Fruit fly (Drosophila melanogaster): Measurements from ENCODE around the gene Zip89B.

DNA sequence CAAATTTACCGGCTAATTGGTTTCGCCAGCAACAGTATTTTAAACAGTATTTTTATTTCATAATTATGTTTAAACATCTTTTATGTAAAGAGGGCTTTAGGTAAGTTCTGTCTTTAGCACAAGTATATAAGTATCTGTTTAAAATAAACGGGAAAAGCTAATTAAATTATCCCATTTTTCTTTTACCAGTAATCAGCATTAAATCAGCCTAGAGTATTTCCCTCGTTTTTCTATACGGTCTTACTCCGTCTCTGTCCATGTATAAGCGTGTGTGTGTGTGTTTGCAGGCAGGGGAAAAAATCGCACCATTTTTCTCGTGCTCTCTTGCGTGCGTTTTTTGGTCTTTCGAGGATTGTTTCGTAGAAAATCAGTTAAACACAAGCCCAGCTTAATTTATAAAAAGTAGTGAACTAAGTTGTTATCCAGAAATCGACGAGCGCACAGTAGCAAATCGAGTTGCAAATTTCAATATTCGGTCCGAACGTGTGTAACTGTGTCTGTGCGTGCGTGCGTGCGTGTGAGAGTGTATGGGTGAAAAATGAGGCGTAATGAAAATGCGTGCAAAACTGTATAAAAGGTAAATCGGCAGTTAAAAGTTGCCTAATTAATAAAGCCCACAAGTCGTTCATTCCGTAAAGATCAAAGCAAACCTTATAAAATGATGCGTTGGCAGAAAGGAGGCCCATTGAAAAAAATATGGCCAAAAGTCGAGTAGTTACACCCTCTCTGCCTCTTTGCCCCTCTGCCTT is 32.6 kb upstream of the Zip89B start:
- TF ChIP-seq Gug (GFP tag; IDR thresholded peaks at IDR 0.05) (no peak), pdm3 (GFP tag; optimal IDR thresholded peaks at IDR 0.05) (no peak)
